Worm (Caenorhabditis elegans) whole organism, young adult: ENCODE measurements around the gene irld-44.
"Not testable (repeated sequence)": the region's sequence is repeated elsewhere in the genome, so short reads cannot be mapped to it uniquely, and the experiment has no call there.

Source experiments
- B0035.1 ChIP-seq: sonication (generic microtip); optimal IDR thresholded peaks from 2 replicates; lab custom pipeline; 2016; ENCODE audit warnings: missing genetic modification characterization, mild to moderate bottlenecking, missing compliant biosample characterization, missing genotype, missing genetic modification reagents
- bed-2 ChIP-seq: fragments of 200-800 bp; sonication (Bioruptor generic); IDR thresholded peaks from 2 replicates; pipeline ENCODE4 v1.3.6; 2022; ENCODE audit warnings: missing genetic modification reagents, missing genetic modification characterization, missing compliant biosample characterization
- efl-1 ChIP-seq: fragments of 150-350 bp; optimal IDR thresholded peaks from 2 replicates; lab custom pipeline; 2014; ENCODE audit warnings: missing biosample characterization, missing genetic modification reagents, missing genetic modification characterization
- fkh-3 ChIP-seq: sonication (generic microtip); optimal IDR thresholded peaks from 2 replicates; lab custom pipeline; 2016; ENCODE audit warnings: mild to moderate bottlenecking, missing genetic modification characterization, missing compliant biosample characterization
- nfya-1 ChIP-seq: sonication (generic microtip); optimal IDR thresholded peaks from 2 replicates; lab custom pipeline; 2017; ENCODE audit warnings: antibody characterized with exemption, missing compliant biosample characterization, missing genetic modification characterization, borderline replicate concordance; ENCODE audit not compliant: insufficient read depth
- nhr-90 ChIP-seq: sonication (generic microtip); optimal IDR thresholded peaks from 2 replicates; lab custom pipeline; 2016; ENCODE audit warnings: missing genotype, mild to moderate bottlenecking, missing genetic modification characterization, missing compliant biosample characterization
- tbp1 ChIP-seq: fragments of 200-800 bp; sonication (Bioruptor generic); optimal IDR thresholded peaks from 2 replicates; lab custom pipeline; 2018; ENCODE audit warnings: mild to moderate bottlenecking, missing genetic modification characterization, missing compliant biosample characterization

ce11 chrV:1693876-1694275, 42.7 kb downstream of the irld-44 start, which contains the start of gene Y46H3C.7:
- not testable (repeated sequence) for TF ChIP-seq efl-1 (GFP tag; lab: Kevin White, UChicago); B0035.1 (tag; lab: Kevin White, UChicago); tbp1 (GFP tag; lab: Kevin White, UChicago); fkh-3 (tag; lab: Kevin White, UChicago); nhr-90 (tag; lab: Kevin White, UChicago); nfya-1 (tag; lab: Kevin White, UChicago); bed-2 (GFP tag; lab: Robert Waterston, UW)
